Worm (Caenorhabditis elegans) whole organism, L4/young adult: Measurements from ENCODE around the gene pals-22.

Source experiments
- W03F9.2 ChIP-seq: fragments of 150-350 bp; optimal IDR thresholded peaks from 2 replicates; lab custom pipeline; 2014; ENCODE audit warnings: missing biosample characterization, missing genetic modification characterization
- dao-5 ChIP-seq: sonication (generic microtip); optimal IDR thresholded peaks from 2 replicates; lab custom pipeline; 2016; ENCODE audit warnings: missing genotype, missing genetic modification characterization, moderate library complexity, missing compliant biosample characterization
- him-1 ChIP-seq: sonication (generic microtip); optimal IDR thresholded peaks from 2 replicates; lab custom pipeline; 2016; ENCODE audit warnings: missing genotype, missing genetic modification reagents, missing genetic modification characterization, missing compliant biosample characterization

Gene pals-22

DNA sequence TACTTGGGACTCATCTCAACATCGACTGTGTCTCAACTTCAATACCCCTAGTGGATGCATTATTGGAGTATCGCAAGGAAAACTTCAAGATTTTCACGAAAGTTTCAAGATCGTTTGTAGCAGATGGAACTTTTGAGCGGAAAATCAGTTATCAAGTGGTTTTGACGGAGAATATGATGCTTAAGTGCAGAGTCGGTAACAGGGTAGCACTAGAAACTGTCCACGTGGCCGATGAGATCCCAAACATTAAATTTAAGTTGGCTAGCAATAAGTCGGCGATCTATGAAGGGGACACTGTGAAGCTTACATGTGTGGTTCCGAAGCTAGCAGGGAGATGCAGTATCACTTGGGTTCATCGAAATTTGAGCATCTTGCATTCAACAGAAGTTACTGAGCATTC lies 26.9 kb downstream of the pals-22 start:
- no peak for TF ChIP-seq dao-5 (tag; lab: Kevin White, UChicago)
- no peak for TF ChIP-seq him-1
- TF ChIP-seq W03F9.2: no peak

ce11 chrIII:159665-160064 lies 27.4 kb downstream of the pals-22 start:
- TF ChIP-seq dao-5 (tag; lab: Kevin White, UChicago) (no peak), W03F9.2 (no peak), him-1 (no peak)

- no peak for TF ChIP-seq dao-5 (tag; lab: Kevin White, UChicago)
- no peak for TF ChIP-seq him-1
- TF ChIP-seq W03F9.2: no peak
These were observed 32.6 kb downstream of the pals-22 start, which contains the start of gene F40G9.8 for ce11 chrIII:164775-165174. F40G9.8 (minus strand) TSS chrIII:164875.

DNA sequence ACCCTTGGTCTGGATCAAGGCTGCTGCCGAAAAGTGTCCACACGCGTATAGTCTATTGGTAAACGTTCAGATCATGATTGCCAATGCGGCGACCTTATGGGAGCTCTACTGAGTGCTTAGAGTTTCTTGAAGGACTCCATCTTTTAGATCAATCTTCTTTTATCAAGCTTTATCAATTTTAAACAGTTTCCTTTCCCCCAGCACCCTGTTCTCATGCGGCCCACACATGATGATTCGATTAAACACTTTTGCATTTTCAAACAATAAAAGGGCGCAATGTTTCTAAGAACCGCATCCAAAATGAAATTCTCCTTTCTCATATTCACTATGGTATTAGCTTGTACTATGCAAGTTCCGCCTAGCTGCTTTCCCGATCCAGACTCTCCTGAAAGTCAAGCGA lies 33.2 kb downstream of the pals-22 start, which contains the start of gene F40G9.7:
Gene F40G9.7, plus strand, starts transcription at position 301 of the 400 bp plus-strand sequence.
- TF ChIP-seq dao-5 (tag; lab: Kevin White, UChicago) (no peak), W03F9.2 (no peak), him-1 (no peak)

ce11 chrIII:169478-169877 lies 37.3 kb downstream of the pals-22 start, which contains the start of gene F40G9.18:
F40G9.18 (minus strand) TSS chrIII:169578.
- TF ChIP-seq W03F9.2 (no peak), dao-5 (tag; lab: Kevin White, UChicago) (no peak)

- TF ChIP-seq W03F9.2: no peak
- TF ChIP-seq him-1: no peak
- no peak for TF ChIP-seq dao-5 (tag; lab: Kevin White, UChicago)
These were observed 39.4 kb downstream of the pals-22 start, which contains the start of the genes F40G9.9 and F40G9.12 for ce11 chrIII:171617-172016. F40G9.9 (minus strand) TSS chrIII:171717. F40G9.12 (plus strand) TSS chrIII:171847.

- TF ChIP-seq dao-5 (tag; lab: Kevin White, UChicago): no peak
- no peak for TF ChIP-seq W03F9.2
- no peak for TF ChIP-seq him-1
These were observed 41.3 kb downstream of the pals-22 start, which contains the start of gene F40G9.19 for ce11 chrIII:173501-173900. F40G9.19 (plus strand) TSS chrIII:173801.

- no peak for TF ChIP-seq him-1
- no peak for TF ChIP-seq dao-5 (tag; lab: Kevin White, UChicago)
- TF ChIP-seq W03F9.2: no peak
These were observed 43.5 kb downstream of the pals-22 start, which contains the start of gene clec-148 for ce11 chrIII:175733-176132. clec-148 (minus strand) TSS chrIII:175833.

DNA sequence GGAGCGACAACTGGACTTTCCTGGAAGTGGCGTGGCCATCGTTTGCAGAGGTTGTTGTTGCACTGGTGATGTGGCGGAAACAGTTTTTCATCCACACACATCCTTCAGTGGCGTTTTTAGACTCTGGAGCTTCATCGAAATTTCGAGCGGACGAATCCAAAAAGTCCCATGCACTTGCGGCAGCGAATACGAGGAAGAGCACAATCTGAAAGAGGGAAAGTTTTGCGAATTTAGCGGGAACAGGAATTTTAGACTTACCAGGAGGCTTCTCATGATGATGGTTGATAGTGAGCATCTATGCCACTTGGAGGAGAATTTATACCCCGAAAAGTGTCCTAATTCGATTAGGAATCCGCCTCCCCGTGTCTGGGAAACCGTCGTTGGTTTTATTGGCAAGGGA lies 45.5 kb downstream of the pals-22 start, which contains the start of gene F40G9.14:
Gene F40G9.14, minus strand, starts transcription at position 101 of the 400 bp plus-strand sequence.
- TF ChIP-seq dao-5 (tag; lab: Kevin White, UChicago) (no peak), W03F9.2 (no peak), him-1 (no peak)

- TF ChIP-seq dao-5 (tag; lab: Kevin White, UChicago) (no peak), W03F9.2 (no peak), him-1 (no peak)
These were observed 45.9 kb downstream of the pals-22 start for ce11 chrIII:178126-178525.

DNA sequence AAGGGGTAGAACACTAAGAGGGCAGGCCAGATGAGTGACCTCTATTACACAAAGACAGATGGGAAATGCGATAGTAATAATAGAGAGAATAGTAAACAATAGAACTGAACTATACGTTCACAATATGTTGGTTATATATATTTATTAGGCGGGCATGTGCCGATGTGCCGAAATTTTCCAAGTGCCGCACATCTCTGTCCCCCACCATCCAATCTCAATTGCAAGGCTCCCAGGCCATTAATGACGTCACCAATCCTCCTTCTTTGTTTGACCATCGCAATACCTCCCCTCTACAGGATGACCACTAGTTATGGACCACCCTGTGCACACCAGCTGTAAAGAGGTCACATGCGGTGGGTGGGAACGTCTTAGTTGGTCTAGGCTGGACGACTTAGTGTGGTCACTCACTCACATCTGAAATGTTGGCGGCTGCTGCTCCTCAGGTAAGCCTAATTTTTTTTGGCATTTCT lies 46.9 kb downstream of the pals-22 start, which contains the start of gene F40G9.6:
Gene F40G9.6, plus strand, starts transcription at position 420 of the 470 bp plus-strand sequence.
- TF ChIP-seq him-1 (no peak), W03F9.2 (no peak), dao-5 (tag; lab: Kevin White, UChicago) (no peak)

DNA sequence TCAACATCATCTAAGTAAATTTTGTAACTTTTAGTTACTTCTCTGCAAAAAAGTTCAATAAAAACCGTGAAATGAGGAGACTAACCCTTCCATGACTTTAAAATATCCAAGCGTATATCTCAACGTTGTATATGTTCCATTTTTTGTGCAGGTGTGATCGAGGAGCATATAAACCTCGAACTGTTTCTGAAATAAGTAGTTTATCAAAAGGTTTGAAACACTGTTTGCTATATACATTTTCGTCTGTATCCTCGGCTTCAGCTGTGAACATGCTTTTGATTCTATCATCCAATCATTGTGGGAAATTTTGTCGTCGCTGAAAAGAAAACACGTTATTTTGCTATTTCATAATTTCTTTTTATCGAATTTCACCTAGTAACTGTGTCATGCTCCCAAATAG lies 48.7 kb downstream of the pals-22 start, which contains the start of gene F40G9.5:
Gene F40G9.5, plus strand, starts transcription at position 301 of the 400 bp plus-strand sequence.
- TF ChIP-seq W03F9.2 (no peak), dao-5 (tag; lab: Kevin White, UChicago) (no peak), him-1 (no peak)

- TF ChIP-seq him-1: no peak
- no peak for TF ChIP-seq dao-5 (tag; lab: Kevin White, UChicago)
- TF ChIP-seq W03F9.2: no peak
These were observed 49.9 kb downstream of the pals-22 start, which contains the start of gene F40G9.15 for ce11 chrIII:182080-182479. F40G9.15 (plus strand) TSS chrIII:182380.

DNA sequence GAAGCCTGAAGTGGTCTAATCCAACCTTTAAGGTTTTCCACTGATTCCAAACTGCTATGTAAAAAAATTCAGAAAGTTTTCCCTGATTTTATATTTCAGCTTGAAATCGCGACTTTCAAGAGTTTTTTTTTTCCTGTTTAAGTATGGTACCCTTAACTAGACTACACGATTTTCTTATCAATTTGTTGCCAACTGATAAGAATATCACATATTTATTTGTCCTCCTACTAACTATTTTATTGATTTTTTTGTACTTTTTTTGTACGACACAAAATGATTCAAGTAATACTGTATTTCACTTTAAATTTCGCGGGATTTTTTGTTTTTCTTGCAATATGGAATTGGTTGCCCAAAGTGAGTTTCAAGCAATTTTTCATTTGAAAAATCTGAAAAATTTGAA lies 50.9 kb downstream of the pals-22 start:
- TF ChIP-seq him-1 (no peak), dao-5 (tag; lab: Kevin White, UChicago) (no peak), W03F9.2 (no peak)
